Fruit fly (Drosophila melanogaster): ENCODE measurements around the gene CG33969.

DNA sequence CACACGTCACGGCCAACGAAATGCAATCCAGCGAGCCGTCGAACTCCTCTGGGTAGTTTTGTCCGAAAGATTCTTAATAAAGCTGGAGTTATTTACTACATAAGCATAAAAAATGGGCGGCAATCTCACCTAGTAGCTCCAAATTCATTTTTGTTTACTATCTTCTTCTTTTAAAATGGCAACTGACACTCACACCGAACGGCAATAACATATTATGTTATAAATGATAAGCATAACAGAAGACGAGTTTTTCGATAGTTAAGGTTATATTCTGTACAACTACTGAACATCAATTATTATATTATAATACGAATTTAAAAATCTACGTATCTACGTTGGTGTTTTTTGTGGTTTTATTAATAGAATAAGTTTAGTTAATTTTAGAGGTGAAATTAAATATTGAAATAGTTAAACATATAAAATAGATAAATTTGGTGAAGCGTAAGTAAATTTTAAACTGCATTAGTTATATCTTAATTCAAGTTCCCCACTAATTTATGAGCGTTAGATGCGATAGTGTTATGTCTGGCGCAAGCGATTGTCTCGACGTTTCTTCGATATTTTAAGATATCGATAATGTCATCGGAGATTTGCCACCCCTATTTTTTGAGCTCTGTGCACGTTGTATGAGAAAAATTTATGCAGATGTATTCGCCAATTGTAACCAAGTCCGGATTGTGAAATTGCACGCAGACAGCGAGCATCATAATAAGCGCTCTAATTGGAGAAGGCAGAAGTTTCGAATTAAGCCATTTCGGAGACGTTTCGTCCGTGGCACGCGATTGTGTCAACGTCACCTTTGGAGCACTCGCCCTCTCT, 45.4 kb downstream of the CG33969 start, which contains the start of the genes Rbbp5 and eRF1:
- TF ChIP-seq CG31627 (GFP tag; optimal IDR thresholded peaks at IDR 0.05) (peak; percentile 72), CG11902 (GFP tag; optimal IDR thresholded peaks at IDR 0.05) (peak; percentile 60), achi (GFP tag; optimal IDR thresholded peaks at IDR 0.05) (peak; percentile 58)

Data from whole organism, prepupa.